Fruit fly (Drosophila melanogaster) whole organism, adult: ENCODE data around the gene CG32706.
"Not testable (repeated sequence)": the region's sequence is repeated elsewhere in the genome, so short reads cannot be mapped to it uniquely, and the experiment has no call there.

ENCODE experiments used
- CG11617 ChIP-seq: fragments of 200-800 bp; sonication (Bioruptor generic); optimal IDR thresholded peaks from 2 replicates; lab custom pipeline; 2017; ENCODE audit warnings: mild to moderate bottlenecking, missing biosample characterization, missing genetic modification reagents, missing genetic modification characterization
- CG12768 ChIP-seq: fragments of 200-800 bp; sonication (Bioruptor generic); optimal IDR thresholded peaks from 2 replicates; lab custom pipeline; 2017; ENCODE audit warnings: missing biosample characterization, missing genetic modification characterization, mild to moderate bottlenecking, moderate library complexity, missing genetic modification reagents
- CG14711 ChIP-seq: fragments of 200-800 bp; sonication (Bioruptor generic); optimal IDR thresholded peaks from 2 replicates; lab custom pipeline; 2018; ENCODE audit warnings: missing biosample characterization, mild to moderate bottlenecking, missing genetic modification characterization, moderate library complexity
- CG1620 ChIP-seq: fragments of 200-800 bp; sonication (Bioruptor generic); optimal IDR thresholded peaks from 2 replicates; lab custom pipeline; 2016; ENCODE audit warnings: missing biosample characterization, missing genetic modification characterization
- CG33017 ChIP-seq: fragments of 200-800 bp; sonication (Bioruptor generic); optimal IDR thresholded peaks from 2 replicates; lab custom pipeline; 2018; ENCODE audit warnings: missing biosample characterization, mild to moderate bottlenecking, missing genetic modification characterization, moderate library complexity
- CG5204 ChIP-seq: fragments of 200-800 bp; sonication (Bioruptor generic); optimal IDR thresholded peaks from 2 replicates; lab custom pipeline; 2016; ENCODE audit warnings: missing biosample characterization, missing genetic modification characterization
- CG7045 ChIP-seq: fragments of 200-800 bp; sonication (Bioruptor generic); optimal IDR thresholded peaks from 2 replicates; lab custom pipeline; 2017; ENCODE audit warnings: missing biosample characterization, mild to moderate bottlenecking, missing genetic modification characterization
- CG7101 ChIP-seq: fragments of 200-800 bp; sonication (Bioruptor generic); optimal IDR thresholded peaks from 2 replicates; lab custom pipeline; 2018; ENCODE audit warnings: missing biosample characterization, mild to moderate bottlenecking, missing genetic modification characterization, moderate library complexity
- Clk ChIP-seq: fragments of 200-800 bp; sonication (Bioruptor generic); optimal IDR thresholded peaks from 2 replicates; lab custom pipeline; 2017; ENCODE audit warnings: missing biosample characterization, missing genetic modification characterization
- Crg-1 ChIP-seq: fragments of 200-800 bp; sonication (Bioruptor generic); optimal IDR thresholded peaks from 2 replicates; lab custom pipeline; 2016; ENCODE audit warnings: missing biosample characterization, missing genetic modification characterization
- Hr96 ChIP-seq: fragments of 200-800 bp; sonication (Bioruptor generic); optimal IDR thresholded peaks from 2 replicates; lab custom pipeline; 2016; ENCODE audit warnings: missing biosample characterization, missing genetic modification characterization
- Mnt ChIP-seq: fragments of 200-800 bp; sonication (Bioruptor generic); optimal IDR thresholded peaks from 2 replicates; lab custom pipeline; 2016; ENCODE audit warnings: missing biosample characterization, mild to moderate bottlenecking, missing genetic modification characterization
- bab1 ChIP-seq: fragments of 200-800 bp; sonication (Bioruptor generic); optimal IDR thresholded peaks from 3 replicates; lab custom pipeline; 2019; ENCODE audit warnings: missing biosample characterization, mild to moderate bottlenecking, missing genetic modification characterization, moderate library complexity
- cic ChIP-seq: fragments of 200-800 bp; sonication (Bioruptor generic); optimal IDR thresholded peaks from 2 replicates; lab custom pipeline; 2017; ENCODE audit warnings: missing biosample characterization, mild to moderate bottlenecking, missing genetic modification characterization, moderate library complexity
- cnc ChIP-seq, 2 experiments: fragments of >200 bp; optimal IDR thresholded peaks; 2 replicates each; lab custom pipeline; 2017
- kay ChIP-seq: fragments of 200-800 bp; sonication (Bioruptor generic); peaks from one replicate; lab custom pipeline; 2016; ENCODE audit warnings: missing biosample characterization, missing genetic modification characterization, borderline replicate concordance
- ovo ChIP-seq: fragments of 200-800 bp; sonication (Bioruptor generic); optimal IDR thresholded peaks from 2 replicates; lab custom pipeline; 2016; ENCODE audit warnings: missing biosample characterization, missing genetic modification characterization
- pad ChIP-seq: fragments of 200-800 bp; sonication (Bioruptor generic); optimal IDR thresholded peaks from 3 replicates; lab custom pipeline; 2017; ENCODE audit warnings: missing biosample characterization, missing genetic modification characterization, mild to moderate bottlenecking, moderate library complexity, missing genetic modification reagents
- tj ChIP-seq: fragments of 200-800 bp; sonication (Bioruptor generic); optimal IDR thresholded peaks from 3 replicates; lab custom pipeline; 2017; ENCODE audit warnings: missing biosample characterization, mild to moderate bottlenecking, missing genetic modification characterization, moderate library complexity
- toe ChIP-seq: fragments of 200-800 bp; sonication (Bioruptor generic); optimal IDR thresholded peaks from 2 replicates; lab custom pipeline; 2016; ENCODE audit warnings: missing biosample characterization, missing genetic modification characterization

Gene CG32706

DNA sequence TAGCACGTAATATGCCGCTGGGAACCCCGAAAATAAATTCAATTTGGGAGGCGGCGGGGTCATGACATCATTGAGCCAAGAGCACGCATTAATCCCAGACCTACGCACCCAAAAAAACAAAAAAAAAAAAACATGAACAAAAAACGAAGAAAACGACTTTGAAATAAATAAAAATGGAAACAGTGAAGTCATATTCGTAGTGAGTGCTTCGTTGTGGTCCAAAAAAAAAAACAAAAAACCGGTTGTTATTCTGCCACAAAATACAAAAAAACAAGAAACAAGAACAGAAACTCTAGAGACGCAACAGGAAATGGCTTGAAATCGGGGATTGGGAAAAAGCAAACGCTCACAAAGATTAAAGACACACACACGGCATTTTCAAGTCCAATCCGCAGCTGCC lies 9.4 kb upstream of the CG32706 start:
- TF ChIP-seq tj (no peak), CG11617 (GFP tag; lab: Kevin White, UChicago) (no peak), pad (GFP tag; lab: Kevin White, UChicago) (no peak), cnc (optimal IDR thresholded peaks at IDR 0.05; lab: Kevin White, UChicago) (no peak), CG5204 (GFP tag; lab: Kevin White, UChicago) (no peak)

DNA sequence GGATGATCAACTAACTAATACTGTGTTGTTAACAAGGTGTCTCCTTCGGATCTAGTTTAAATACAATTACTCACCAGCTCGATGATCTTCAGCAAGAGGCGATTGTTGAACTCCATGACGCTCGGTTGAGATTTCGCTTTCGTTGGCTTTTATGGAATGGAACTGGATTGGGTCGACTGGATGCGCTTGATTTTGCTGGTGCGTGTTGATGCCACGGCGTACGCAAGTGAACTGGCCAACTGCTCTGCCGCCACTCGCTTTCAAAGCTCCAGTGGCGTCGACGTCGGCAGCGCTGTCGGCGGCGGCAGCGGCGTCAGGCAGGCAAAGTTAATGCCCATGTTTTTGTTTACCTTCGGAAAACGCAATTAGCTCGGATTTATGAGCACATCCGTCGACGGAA lies 8.7 kb upstream of the CG32706 start, which contains the start of gene CG44325:
CG44325 (minus strand) TSS at position 237 of the 400 bp plus-strand sequence.
- TF ChIP-seq CG7101 (no peak), Clk (no peak), cic (GFP tag; lab: Kevin White, UChicago) (no peak), ovo (GFP tag; lab: Kevin White, UChicago) (no peak), CG1620 (no peak), bab1 (GFP tag; lab: Kevin White, UChicago) (peak; percentile 27), Mnt (GFP tag; lab: Kevin White, UChicago) (no peak)

DNA sequence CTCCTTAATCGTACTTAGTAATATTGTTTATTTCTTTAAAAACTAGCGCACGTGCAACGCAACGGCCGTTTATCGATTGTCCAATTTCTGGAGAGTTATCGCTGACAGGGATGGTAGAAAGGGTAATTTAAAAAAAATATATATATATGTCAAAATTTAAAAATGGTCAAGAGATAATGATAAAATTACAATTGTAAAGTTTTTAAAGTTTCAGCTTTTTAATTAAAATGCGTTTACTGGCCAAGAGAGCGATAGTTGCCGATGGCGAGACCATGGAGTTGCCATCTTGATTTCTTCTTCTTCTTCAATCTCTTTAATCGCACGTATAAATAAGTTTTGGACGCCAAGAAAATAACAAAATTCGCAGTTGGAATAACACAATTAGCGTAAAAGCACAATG lies 6.0 kb upstream of the CG32706 start, which contains the start of the genes CG7246 and HP1b:
CG7246 (minus strand) TSS at position 96 of the 400 bp plus-strand sequence.
HP1b (plus strand) TSS at position 102 of the 400 bp plus-strand sequence.
- TF ChIP-seq CG7045 (peak; percentile 40), pad (GFP tag; lab: Kevin White, UChicago) (peak; percentile 24), Clk (no peak), Mnt (GFP tag; lab: Kevin White, UChicago) (peak; percentile 97), CG11617 (GFP tag; lab: Kevin White, UChicago) (peak; percentile 72), CG12768 (GFP tag; lab: Kevin White, UChicago) (peak; percentile 11), cnc (optimal IDR thresholded peaks at IDR 0.05; lab: Kevin White, UChicago) (no peak), CG33017 (tag; lab: Kevin White, UChicago) (peak; percentile 20), Crg-1 (no peak), kay (GFP tag; lab: Kevin White, UChicago) (no peak), CG5204 (GFP tag; lab: Kevin White, UChicago) (peak; percentile 60), CG14711 (peak; percentile 79), cic (GFP tag; lab: Kevin White, UChicago) (no peak), CG7101 (peak; percentile 73), toe (peak; percentile 28), tj (peak; percentile 43), CG1620 (peak; percentile 59), bab1 (GFP tag; lab: Kevin White, UChicago) (peak; percentile 90)

DNA sequence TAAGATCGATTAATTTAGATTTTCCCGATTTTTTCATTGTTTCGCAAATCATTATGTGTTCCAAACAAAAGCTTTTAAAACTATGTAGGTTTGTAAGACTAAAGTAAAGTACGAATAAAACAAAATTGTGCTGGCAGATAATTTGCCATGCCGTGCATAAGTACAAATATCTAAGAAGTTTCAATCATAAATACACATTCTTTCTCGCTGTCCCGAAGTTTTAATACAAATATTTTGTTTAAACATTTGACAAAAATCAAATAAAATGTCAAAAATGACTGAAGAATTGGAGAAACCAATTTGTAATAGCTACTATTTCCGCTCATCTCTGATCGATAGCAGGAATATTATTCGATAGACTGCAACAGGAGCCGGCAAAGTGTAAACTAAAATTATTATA lies 4.3 kb upstream of the CG32706 start, which contains the start of gene APC4:
APC4 (plus strand) TSS at position 332 of the 400 bp plus-strand sequence.
- TF ChIP-seq CG12768 (GFP tag; lab: Kevin White, UChicago) (no peak), toe (peak; percentile 65), bab1 (GFP tag; lab: Kevin White, UChicago) (no peak), tj (peak; percentile 20), Mnt (GFP tag; lab: Kevin White, UChicago) (no peak), Clk (no peak), kay (GFP tag; lab: Kevin White, UChicago) (no peak), CG11617 (GFP tag; lab: Kevin White, UChicago) (peak; percentile 26), pad (GFP tag; lab: Kevin White, UChicago) (peak; percentile 31), Hr96 (no peak), CG7045 (no peak), cic (GFP tag; lab: Kevin White, UChicago) (no peak), CG1620 (peak; percentile 9), CG7101 (peak; percentile 33), CG5204 (GFP tag; lab: Kevin White, UChicago) (no peak), cnc (optimal IDR thresholded peaks at IDR 0.05; lab: Kevin White, UChicago) (no peak), Crg-1 (no peak), CG14711 (peak; percentile 2), ovo (GFP tag; lab: Kevin White, UChicago) (no peak), CG33017 (tag; lab: Kevin White, UChicago) (no peak)

DNA sequence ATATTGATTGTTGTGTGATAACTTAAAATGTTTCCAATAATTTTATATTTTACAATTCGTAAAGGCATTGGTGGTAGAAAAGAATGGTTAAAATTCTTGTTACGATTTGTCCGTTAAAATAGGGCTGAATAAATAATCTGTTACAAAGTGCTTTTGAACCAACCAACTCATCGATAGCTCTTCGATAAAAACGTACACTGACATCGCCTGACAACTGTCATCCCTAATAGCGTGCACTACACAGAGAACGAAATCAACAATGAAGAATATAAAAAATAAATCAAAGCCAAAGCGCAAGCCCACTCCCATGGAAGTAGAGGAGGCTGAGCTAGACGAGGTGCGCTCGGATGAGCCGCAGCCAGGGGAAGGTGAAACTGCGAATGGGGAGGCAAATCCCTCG lies 1.2 kb upstream of the CG32706 start, which contains the start of gene CG32708:
CG32708 (plus strand) TSS at position 207 of the 400 bp plus-strand sequence.
- TF ChIP-seq CG14711 = no peak
- TF ChIP-seq Mnt (GFP tag; lab: Kevin White, UChicago) = peak; percentile 43
- peak; percentile 66 for TF ChIP-seq bab1 (GFP tag; lab: Kevin White, UChicago)

DNA sequence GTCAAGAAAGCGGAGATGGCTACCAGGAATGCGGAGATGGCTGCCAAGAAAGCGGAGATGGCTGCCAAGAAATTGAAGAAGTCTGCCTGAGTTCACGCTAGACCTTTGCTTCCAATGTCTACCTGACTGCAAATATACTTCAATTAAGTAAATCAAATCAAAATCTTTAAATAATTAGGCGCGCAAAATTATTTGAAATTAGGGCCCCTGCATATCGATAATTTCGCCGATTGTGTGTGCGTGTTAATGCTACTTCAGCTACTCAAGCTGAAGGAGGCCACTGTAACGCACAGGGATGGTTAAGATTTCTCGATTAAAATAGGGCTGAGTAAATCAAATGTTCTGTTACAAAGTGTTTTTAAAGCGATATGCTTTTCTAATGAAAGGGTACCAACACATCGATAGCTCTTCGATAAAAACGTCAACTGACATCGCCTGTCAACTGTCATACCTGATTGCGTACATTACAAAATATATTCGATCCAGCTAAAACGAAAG lies 1.0 kb downstream of the CG32706 start, which contains the start of gene CG6999:
CG6999 (plus strand) TSS at position 448 of the 498 bp plus-strand sequence.
- TF ChIP-seq CG7045; kay (GFP tag; lab: Kevin White, UChicago); CG33017 (tag; lab: Kevin White, UChicago): not testable (repeated sequence)

DNA sequence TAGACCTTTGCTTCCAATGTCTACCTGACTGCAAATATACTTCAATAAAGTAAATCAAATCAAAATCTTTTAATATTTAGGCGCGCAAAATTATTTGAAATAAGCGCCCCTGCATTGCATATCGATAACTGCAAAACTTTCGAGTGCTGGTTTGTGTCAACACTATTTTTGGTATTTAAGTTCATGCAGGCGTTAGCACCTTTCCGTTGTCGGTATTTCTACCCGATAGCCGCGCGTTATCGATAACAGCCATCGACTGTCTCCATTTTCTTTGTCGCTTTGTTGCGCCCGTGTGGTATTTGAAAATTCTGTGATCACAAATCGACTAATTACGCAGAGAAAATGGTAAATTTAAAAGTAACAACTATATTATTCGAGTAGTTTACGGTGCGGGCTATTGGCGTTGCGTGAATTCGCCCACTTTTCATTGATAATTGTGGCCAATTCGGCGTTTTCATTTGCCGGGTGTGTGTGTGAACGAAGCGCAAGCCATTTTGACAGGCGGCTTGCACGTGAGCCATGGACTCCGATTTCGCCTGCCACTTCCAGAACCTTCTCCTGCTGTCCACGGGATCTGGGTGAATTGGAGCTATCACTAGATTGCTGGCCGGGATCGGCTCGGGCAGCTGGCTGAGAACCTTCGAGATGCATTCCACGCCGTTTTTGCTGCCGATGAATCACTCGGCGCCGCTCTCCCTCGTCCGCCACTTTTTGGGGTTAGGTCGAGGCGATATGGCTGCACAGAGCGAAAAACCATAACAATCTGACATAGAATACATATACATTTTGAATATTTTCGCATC lies 2.5 kb downstream of the CG32706 start, which contains the start of gene CCT2:
CCT2 (plus strand) TSS at position 260 of the 803 bp plus-strand sequence.
- TF ChIP-seq Hr96 (no peak), Clk (no peak), CG14711 (peak; percentile 21), cic (GFP tag; lab: Kevin White, UChicago) (no peak), CG1620 (no peak), Mnt (GFP tag; lab: Kevin White, UChicago) (peak; percentile 78), CG33017 (tag; lab: Kevin White, UChicago) (no peak), ovo (GFP tag; lab: Kevin White, UChicago) (no peak), bab1 (GFP tag; lab: Kevin White, UChicago) (peak; percentile 55), CG12768 (GFP tag; lab: Kevin White, UChicago) (no peak), kay (GFP tag; lab: Kevin White, UChicago) (peak; percentile 82), CG11617 (GFP tag; lab: Kevin White, UChicago) (peak; percentile 12), tj (peak; percentile 4), toe (no peak), Crg-1 (no peak), cnc (optimal IDR thresholded peaks at IDR 0.05; lab: Kevin White, UChicago) (no peak), CG7045 (no peak), CG7101 (peak; percentile 12), pad (GFP tag; lab: Kevin White, UChicago) (no peak), CG5204 (GFP tag; lab: Kevin White, UChicago) (no peak)
